Fruit fly (Drosophila melanogaster) whole organism, pupa: ENCODE data around the gene CG44325.

Experiments used
- CG10348 ChIP-seq: fragments of 200-800 bp; sonication (Bioruptor generic); IDR thresholded peaks from 2 replicates; pipeline ENCODE4 v1.3.6; 2022; ENCODE audit warnings: missing biosample characterization, missing genetic modification characterization
- CG12605 ChIP-seq: fragments of 200-800 bp; sonication (Bioruptor generic); IDR thresholded peaks from 2 replicates; pipeline ENCODE4 v1.3.6; 2022; ENCODE audit warnings: missing biosample characterization, missing genetic modification characterization
- CG13204 ChIP-seq: fragments of 200-800 bp; sonication (Bioruptor generic); optimal IDR thresholded peaks from 2 replicates; lab custom pipeline; 2018; ENCODE audit warnings: missing biosample characterization, mild to moderate bottlenecking, missing genetic modification characterization, moderate library complexity
- CG14655 ChIP-seq: fragments of 200-800 bp; sonication (Bioruptor generic); optimal IDR thresholded peaks from 3 replicates; lab custom pipeline; 2017; ENCODE audit warnings: mild to moderate bottlenecking, missing biosample characterization, missing genetic modification reagents, missing genetic modification characterization
- CG15710 ChIP-seq: fragments of 200-800 bp; sonication (Bioruptor generic); optimal IDR thresholded peaks from 2 replicates; lab custom pipeline; 2018; ENCODE audit warnings: missing biosample characterization, mild to moderate bottlenecking, missing genetic modification characterization, moderate library complexity
- CG17806 ChIP-seq: fragments of 200-800 bp; sonication (Bioruptor generic); optimal IDR thresholded peaks from 2 replicates; lab custom pipeline; 2018; ENCODE audit warnings: missing biosample characterization, mild to moderate bottlenecking, missing genetic modification characterization, moderate library complexity
- CG32121 ChIP-seq: fragments of 200-800 bp; sonication (Bioruptor generic); IDR thresholded peaks from 2 replicates; pipeline ENCODE4 v1.3.6; 2022; ENCODE audit warnings: missing biosample characterization, missing genetic modification characterization
- CG34367 ChIP-seq: fragments of 200-800 bp; sonication (Bioruptor generic); optimal IDR thresholded peaks from 2 replicates; lab custom pipeline; 2018; ENCODE audit warnings: missing biosample characterization, mild to moderate bottlenecking, missing genetic modification characterization
- CG4496 ChIP-seq: fragments of 200-800 bp; sonication (Bioruptor generic); IDR thresholded peaks from 3 replicates; pipeline ENCODE4 v1.3.6; 2022; ENCODE audit warnings: missing biosample characterization, missing genetic modification characterization
- CG8159 ChIP-seq: fragments of 200-800 bp; sonication (Bioruptor generic); optimal IDR thresholded peaks from 3 replicates; lab custom pipeline; 2018; ENCODE audit warnings: missing biosample characterization, mild to moderate bottlenecking, missing genetic modification characterization, moderate library complexity
- CG8301 ChIP-seq: fragments of 200-800 bp; sonication (Bioruptor generic); optimal IDR thresholded peaks from 2 replicates; lab custom pipeline; 2018; ENCODE audit warnings: missing biosample characterization, mild to moderate bottlenecking, missing genetic modification characterization
- CG9948 ChIP-seq: fragments of 200-800 bp; sonication (Bioruptor generic); optimal IDR thresholded peaks from 2 replicates; lab custom pipeline; 2018; ENCODE audit warnings: missing biosample characterization, mild to moderate bottlenecking, missing genetic modification characterization, moderate library complexity
- D1 ChIP-seq: fragments of 200-800 bp; sonication (Bioruptor generic); optimal IDR thresholded peaks from 2 replicates; lab custom pipeline; 2018; ENCODE audit warnings: missing biosample characterization, mild to moderate bottlenecking, missing genetic modification characterization, moderate library complexity
- EcR ChIP-seq: fragments of 200-800 bp; sonication (Bioruptor generic); optimal IDR thresholded peaks from 3 replicates; lab custom pipeline; 2019; ENCODE audit warnings: missing biosample characterization, missing genetic modification characterization, mild to moderate bottlenecking, moderate library complexity, missing genetic modification reagents
- Ets98B ChIP-seq: fragments of 200-800 bp; sonication (Bioruptor generic); IDR thresholded peaks from 2 replicates; pipeline ENCODE4 v1.3.6; 2022; ENCODE audit warnings: missing biosample characterization, missing genetic modification characterization
- Pif1A ChIP-seq: fragments of 200-800 bp; sonication (Bioruptor generic); optimal IDR thresholded peaks from 3 replicates; lab custom pipeline; 2016; ENCODE audit warnings: missing biosample characterization, missing genetic modification characterization
- Pif1B ChIP-seq: fragments of 200-800 bp; sonication (Bioruptor generic); optimal IDR thresholded peaks from 3 replicates; lab custom pipeline; 2016; ENCODE audit warnings: missing biosample characterization, missing genetic modification characterization
- Snoo ChIP-seq: fragments of 200-800 bp; sonication (Bioruptor generic); optimal IDR thresholded peaks from 3 replicates; lab custom pipeline; 2017; ENCODE audit warnings: missing biosample characterization, mild to moderate bottlenecking, missing genetic modification characterization, inconsistent platforms
- fd96Ca ChIP-seq: fragments of 200-800 bp; sonication (Bioruptor generic); IDR thresholded peaks from 3 replicates; pipeline ENCODE4 v1.3.6; 2022; ENCODE audit warnings: missing biosample characterization, missing genetic modification characterization
- gl ChIP-seq: fragments of 200-800 bp; sonication (Bioruptor generic); optimal IDR thresholded peaks from 2 replicates; lab custom pipeline; 2018; ENCODE audit warnings: missing biosample characterization, mild to moderate bottlenecking, missing genetic modification characterization
- rn ChIP-seq: fragments of 200-800 bp; sonication (Bioruptor generic); IDR thresholded peaks from 2 replicates; pipeline ENCODE4 v1.3.6; 2022; ENCODE audit warnings: missing biosample characterization, missing genetic modification characterization

CG44325 gene

DNA sequence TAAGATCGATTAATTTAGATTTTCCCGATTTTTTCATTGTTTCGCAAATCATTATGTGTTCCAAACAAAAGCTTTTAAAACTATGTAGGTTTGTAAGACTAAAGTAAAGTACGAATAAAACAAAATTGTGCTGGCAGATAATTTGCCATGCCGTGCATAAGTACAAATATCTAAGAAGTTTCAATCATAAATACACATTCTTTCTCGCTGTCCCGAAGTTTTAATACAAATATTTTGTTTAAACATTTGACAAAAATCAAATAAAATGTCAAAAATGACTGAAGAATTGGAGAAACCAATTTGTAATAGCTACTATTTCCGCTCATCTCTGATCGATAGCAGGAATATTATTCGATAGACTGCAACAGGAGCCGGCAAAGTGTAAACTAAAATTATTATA, 4.3 kb upstream of the CG44325 start, which contains the start of gene APC4:
TSS of gene APC4 (plus strand) at position 332 of the 400 bp plus-strand sequence.
- TF ChIP-seq CG10348 (GFP tag; lab: Robert Waterston, UW) (no peak), fd96Ca (GFP tag; lab: Robert Waterston, UW) (no peak), gl (tag; lab: Kevin White, UChicago) (no peak), Pif1B (GFP tag; lab: Kevin White, UChicago) (no peak), Pif1A (GFP tag; lab: Kevin White, UChicago) (no peak), CG8159 (peak; percentile 33), EcR (no peak), CG4496 (GFP tag; lab: Robert Waterston, UW) (no peak), Snoo (tag; lab: Kevin White, UChicago) (no peak), CG14655 (GFP tag; lab: Kevin White, UChicago) (no peak), CG8301 (peak; percentile 23), CG15710 (tag; lab: Kevin White, UChicago) (peak; percentile 2), CG12605 (GFP tag; lab: Robert Waterston, UW) (no peak), CG9948 (tag; lab: Kevin White, UChicago) (peak; percentile 9)

- TF ChIP-seq Snoo (tag; lab: Kevin White, UChicago) (peak; percentile 45), CG12605 (GFP tag; lab: Robert Waterston, UW) (0 out of 2 replicates have a peak, but pooled peaks have one; percentile 15), CG8301 (peak; percentile 26), Ets98B (peak; percentile 81), CG13204 (GFP tag; lab: Kevin White, UChicago) (no peak), fd96Ca (GFP tag; lab: Robert Waterston, UW) (peak; percentile 76), gl (tag; lab: Kevin White, UChicago) (no peak), CG14655 (GFP tag; lab: Kevin White, UChicago) (no peak), CG9948 (tag; lab: Kevin White, UChicago) (peak; percentile 37), CG8159 (peak; percentile 52), Pif1A (GFP tag; lab: Kevin White, UChicago) (peak; percentile 65), EcR (no peak), CG17806 (tag; lab: Kevin White, UChicago) (peak; percentile 67), CG32121 (GFP tag; lab: Robert Waterston, UW) (peak; percentile 55; the same call in 1 of the 2 replicates), CG4496 (GFP tag; lab: Robert Waterston, UW) (peak; percentile 79), D1 (tag; lab: Kevin White, UChicago) (no peak), rn (GFP tag; lab: Robert Waterston, UW) (peak; percentile 38; the same call in 1 of the 2 replicates), CG10348 (GFP tag; lab: Robert Waterston, UW) (no peak), Pif1B (GFP tag; lab: Kevin White, UChicago) (peak; percentile 59), CG15710 (tag; lab: Kevin White, UChicago) (peak; percentile 62), CG34367 (tag; lab: Kevin White, UChicago) (peak; percentile 18)
- TF ChIP-seq, all 21 proteins: peak for 15
These were observed 2.7 kb upstream of the CG44325 start, which contains the start of the genes CG7246 and HP1b for dm6 chrX:9080962-9081361. CG7246 (minus strand) TSS chrX:9081057. HP1b (plus strand) TSS chrX:9081063.

dm6 chrX:9077558-9077957, 741 bp downstream of the CG44325 start:
- TF ChIP-seq D1 (tag; lab: Kevin White, UChicago) (no peak), CG8301 (no peak), CG14655 (GFP tag; lab: Kevin White, UChicago) (no peak), CG8159 (no peak), Ets98B (no peak), CG9948 (tag; lab: Kevin White, UChicago) (no peak), Pif1A (GFP tag; lab: Kevin White, UChicago) (peak; percentile 29), CG13204 (GFP tag; lab: Kevin White, UChicago) (peak; percentile 64), CG10348 (GFP tag; lab: Robert Waterston, UW) (no peak), Snoo (tag; lab: Kevin White, UChicago) (no peak), CG12605 (GFP tag; lab: Robert Waterston, UW) (peak; percentile 40; the same call in 1 of the 2 replicates), CG17806 (tag; lab: Kevin White, UChicago) (no peak), CG15710 (tag; lab: Kevin White, UChicago) (peak; percentile 32), CG34367 (tag; lab: Kevin White, UChicago) (peak; percentile 43), fd96Ca (GFP tag; lab: Robert Waterston, UW) (no peak), gl (tag; lab: Kevin White, UChicago) (peak; percentile 48), CG32121 (GFP tag; lab: Robert Waterston, UW) (no peak), Pif1B (GFP tag; lab: Kevin White, UChicago) (no peak), rn (GFP tag; lab: Robert Waterston, UW) (no peak), EcR (no peak), CG4496 (GFP tag; lab: Robert Waterston, UW) (peak; percentile 8; the same call in 1 of the 3 replicates)
- TF ChIP-seq, all 21 proteins: peak for 7

DNA sequence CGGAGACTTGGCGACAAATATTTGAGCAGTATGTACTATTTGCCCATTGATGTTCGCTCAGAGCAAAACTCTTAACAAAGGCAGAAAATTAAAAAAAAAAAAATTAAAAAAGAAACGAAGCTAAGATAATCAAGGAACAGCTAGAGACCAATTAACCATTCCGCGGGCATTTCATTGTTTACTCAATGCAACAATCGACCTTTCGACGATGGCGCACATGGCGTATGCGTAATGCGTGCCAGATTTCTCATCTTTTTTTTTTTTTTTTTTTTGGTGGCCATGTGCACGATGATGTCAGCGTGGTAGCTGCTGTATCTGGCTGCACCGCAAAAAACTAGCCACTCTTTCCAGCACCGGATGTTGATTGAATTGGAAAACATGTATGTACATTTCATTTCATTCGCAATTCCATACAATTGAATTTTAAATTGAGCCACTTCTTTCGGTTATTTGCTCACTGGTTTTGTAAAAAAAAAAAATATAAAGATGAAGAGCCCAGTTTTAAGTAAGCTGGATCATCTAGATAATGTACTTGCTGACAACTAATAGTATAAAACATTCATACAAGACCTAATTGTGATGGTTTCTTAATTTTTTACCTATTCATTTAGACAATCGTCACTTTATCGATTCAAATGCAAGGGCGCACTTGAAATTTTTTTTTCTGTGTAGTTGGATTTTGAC, 2.5 kb downstream of the CG44325 start:
- TF ChIP-seq CG8301 = peak; percentile 44
- TF ChIP-seq Pif1A (GFP tag; lab: Kevin White, UChicago) = peak; percentile 74
- TF ChIP-seq CG10348 (GFP tag; lab: Robert Waterston, UW) = no peak
- TF ChIP-seq rn (GFP tag; lab: Robert Waterston, UW) = no peak
- peak; percentile 2 for TF ChIP-seq CG17806 (tag; lab: Kevin White, UChicago)
- peak; percentile 56 for TF ChIP-seq CG14655 (GFP tag; lab: Kevin White, UChicago)
- 0 out of 3 replicates have a peak, but pooled peaks have one; percentile 36 for TF ChIP-seq fd96Ca (GFP tag; lab: Robert Waterston, UW)
- TF ChIP-seq CG13204 (GFP tag; lab: Kevin White, UChicago) = no peak
- TF ChIP-seq Snoo (tag; lab: Kevin White, UChicago) = peak; percentile 67
- TF ChIP-seq Pif1B (GFP tag; lab: Kevin White, UChicago) = peak; percentile 30
- peak; percentile 59 for TF ChIP-seq CG32121 (GFP tag; lab: Robert Waterston, UW)
- TF ChIP-seq CG8159 = peak; percentile 64
- peak; percentile 44 for TF ChIP-seq CG15710 (tag; lab: Kevin White, UChicago)
- peak; percentile 1 for TF ChIP-seq CG9948 (tag; lab: Kevin White, UChicago)
- no peak for TF ChIP-seq CG12605 (GFP tag; lab: Robert Waterston, UW)
- peak; percentile 35; the same call in 1 of the 3 replicates for TF ChIP-seq CG4496 (GFP tag; lab: Robert Waterston, UW)
- TF ChIP-seq EcR = no peak
